Worm (Caenorhabditis elegans): ENCODE data around the gene str-249.

The str-249 gene

ce11 chrIV:7188030-7188429 lies 1.4 kb upstream of the str-249 start, which contains the start of gene C42D4.13:
Gene C42D4.13, minus strand, starts transcription at chrIV:7188130.
- TF ChIP-seq scrt-1 (GFP tag; IDR thresholded peaks at IDR 0.05), result no peak
- TF ChIP-seq aly-1 (tag; optimal IDR thresholded peaks at IDR 0.05), result no peak
- no peak for TF ChIP-seq tbx-11 (GFP tag; IDR thresholded peaks at IDR 0.05)
- TF ChIP-seq ceh-13 (GFP tag; optimal IDR thresholded peaks at IDR 0.05), result no peak
- TF ChIP-seq ets-7 (tag; optimal IDR thresholded peaks at IDR 0.05), result no peak
- no peak for TF ChIP-seq hmbx-1 (tag; optimal IDR thresholded peaks at IDR 0.05)
- no peak for TF ChIP-seq ceh-36 (tag; optimal IDR thresholded peaks at IDR 0.05)
- TF ChIP-seq tbx-37 (GFP tag; conservative IDR thresholded peaks at IDR 0.05), result no peak
- TF ChIP-seq B0310.2 (tag; optimal IDR thresholded peaks at IDR 0.05), result no peak
- TF ChIP-seq hmg-4 (GFP tag; optimal IDR thresholded peaks at IDR 0.05), result no peak
- TF ChIP-seq hnd-1 (tag; optimal IDR thresholded peaks at IDR 0.05), result no peak
- TF ChIP-seq tra-4 (tag; optimal IDR thresholded peaks at IDR 0.05), result no peak
- no peak for TF ChIP-seq F13C5.2 (tag; optimal IDR thresholded peaks at IDR 0.05)
- no peak for TF ChIP-seq pes-1 (GFP tag; IDR thresholded peaks at IDR 0.05)
- no peak for TF ChIP-seq sea-1 (GFP tag; conservative IDR thresholded peaks at IDR 0.05)
- no peak for TF ChIP-seq ama-1 (optimal IDR thresholded peaks at IDR 0.05)
- no peak for TF ChIP-seq flt-1 (GFP tag; IDR thresholded peaks at IDR 0.05)

DNA sequence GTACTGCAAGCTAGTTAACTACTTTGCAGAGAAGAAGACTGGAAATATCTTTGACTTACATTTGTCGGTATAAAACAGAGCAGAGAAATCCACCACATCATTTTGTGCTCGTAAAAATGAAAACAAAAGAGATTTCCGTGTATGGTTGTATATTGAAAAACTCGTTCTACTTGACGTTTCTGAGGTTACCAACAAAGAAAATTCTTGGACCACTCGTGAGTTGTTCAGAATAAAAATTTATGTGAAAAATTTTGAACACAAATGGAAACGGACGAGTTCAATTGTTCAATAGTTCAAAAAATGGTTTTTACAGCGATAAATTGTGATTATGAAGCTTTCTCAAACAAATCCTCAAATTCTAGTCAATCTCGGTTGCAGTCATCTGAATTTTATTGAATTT lies 2.1 kb downstream of the str-249 start, which contains the start of gene clec-179:
Gene clec-179, minus strand, starts transcription at position 101 of the 400 bp plus-strand sequence.
- no peak for TF ChIP-seq B0310.2 (tag; optimal IDR thresholded peaks at IDR 0.05)
- TF ChIP-seq tra-4 (tag; optimal IDR thresholded peaks at IDR 0.05), result no peak
- TF ChIP-seq ceh-13 (GFP tag; optimal IDR thresholded peaks at IDR 0.05), result no peak
- TF ChIP-seq ets-7 (tag; optimal IDR thresholded peaks at IDR 0.05), result no peak
- no peak for TF ChIP-seq aly-1 (tag; optimal IDR thresholded peaks at IDR 0.05)
- no peak for TF ChIP-seq pes-1 (GFP tag; IDR thresholded peaks at IDR 0.05)
- no peak for TF ChIP-seq tbx-37 (GFP tag; conservative IDR thresholded peaks at IDR 0.05)
- no peak for TF ChIP-seq hmbx-1 (tag; optimal IDR thresholded peaks at IDR 0.05)
- no peak for TF ChIP-seq hmg-4 (GFP tag; optimal IDR thresholded peaks at IDR 0.05)
- no peak for TF ChIP-seq flt-1 (GFP tag; IDR thresholded peaks at IDR 0.05)
- no peak for TF ChIP-seq sea-1 (GFP tag; conservative IDR thresholded peaks at IDR 0.05)
- TF ChIP-seq scrt-1 (GFP tag; IDR thresholded peaks at IDR 0.05), result no peak

DNA sequence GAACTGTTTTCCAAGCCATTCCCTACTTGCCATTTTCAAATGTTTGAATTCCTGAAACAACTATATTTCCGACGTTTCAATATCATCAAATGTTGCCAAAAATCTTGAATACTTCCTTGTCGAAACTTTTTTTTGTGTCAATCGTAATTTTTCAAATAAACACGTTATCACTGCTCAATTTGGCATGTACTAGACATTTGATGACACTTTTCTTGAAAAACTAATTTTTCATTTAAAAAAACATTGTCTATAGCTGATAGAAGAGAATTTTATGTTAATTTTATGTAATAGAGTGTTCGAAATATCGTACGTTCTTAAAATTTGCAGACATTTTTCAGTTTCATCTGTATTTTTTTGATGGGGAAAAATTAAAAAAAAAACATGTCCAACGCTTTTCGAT lies 3.8 kb downstream of the str-249 start:
- TF ChIP-seq tbx-37 (GFP tag; conservative IDR thresholded peaks at IDR 0.05) (no peak), hmbx-1 (tag; optimal IDR thresholded peaks at IDR 0.05) (no peak), F13C5.2 (tag; optimal IDR thresholded peaks at IDR 0.05) (no peak), aly-1 (tag; optimal IDR thresholded peaks at IDR 0.05) (no peak), pes-1 (GFP tag; IDR thresholded peaks at IDR 0.05) (no peak), tra-4 (tag; optimal IDR thresholded peaks at IDR 0.05) (no peak), hmg-4 (GFP tag; optimal IDR thresholded peaks at IDR 0.05) (no peak), ceh-13 (GFP tag; optimal IDR thresholded peaks at IDR 0.05) (no peak), ceh-36 (tag; optimal IDR thresholded peaks at IDR 0.05) (no peak), scrt-1 (GFP tag; IDR thresholded peaks at IDR 0.05) (no peak), sea-1 (GFP tag; conservative IDR thresholded peaks at IDR 0.05) (no peak), hnd-1 (tag; optimal IDR thresholded peaks at IDR 0.05) (no peak), ets-7 (tag; optimal IDR thresholded peaks at IDR 0.05) (no peak), tbx-11 (GFP tag; IDR thresholded peaks at IDR 0.05) (no peak), ama-1 (optimal IDR thresholded peaks at IDR 0.05) (no peak), B0310.2 (tag; optimal IDR thresholded peaks at IDR 0.05) (no peak), flt-1 (GFP tag; IDR thresholded peaks at IDR 0.05) (no peak)

DNA sequence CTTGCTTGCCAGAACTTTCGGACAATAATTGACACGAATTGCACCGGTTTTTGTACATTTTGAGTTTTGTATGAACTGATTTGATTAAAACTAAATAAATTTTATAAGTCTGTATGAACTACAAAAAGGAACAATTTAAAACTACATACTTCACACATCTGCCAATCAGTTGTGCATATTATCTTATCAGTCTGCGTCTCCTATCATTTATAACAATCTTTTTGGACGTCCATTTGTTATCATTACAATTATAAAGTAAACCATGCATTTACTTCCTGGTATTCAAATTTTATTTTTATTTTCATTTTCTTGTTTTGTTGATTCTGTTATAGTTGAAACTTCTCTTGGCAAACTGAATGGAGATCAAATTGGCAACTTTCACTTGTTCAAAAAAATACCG lies 6.4 kb downstream of the str-249 start, which contains the start of gene cest-10:
Gene cest-10, plus strand, starts transcription at position 254 of the 400 bp plus-strand sequence.
- TF ChIP-seq hmbx-1 (tag; optimal IDR thresholded peaks at IDR 0.05), result no peak
- no peak for TF ChIP-seq ama-1 (optimal IDR thresholded peaks at IDR 0.05)
- TF ChIP-seq aly-1 (tag; optimal IDR thresholded peaks at IDR 0.05), result no peak

ce11 chrIV:7178942-7179341 lies 7.7 kb downstream of the str-249 start, which contains the start of gene C42D4.3:
Gene C42D4.3, plus strand, starts transcription at chrIV:7179239.
- TF ChIP-seq ceh-13 (GFP tag; optimal IDR thresholded peaks at IDR 0.05) (no peak), B0310.2 (tag; optimal IDR thresholded peaks at IDR 0.05) (no peak), ama-1 (optimal IDR thresholded peaks at IDR 0.05) (no peak), F13C5.2 (tag; optimal IDR thresholded peaks at IDR 0.05) (no peak), ets-7 (tag; optimal IDR thresholded peaks at IDR 0.05) (no peak), hnd-1 (tag; optimal IDR thresholded peaks at IDR 0.05) (no peak), sea-1 (GFP tag; conservative IDR thresholded peaks at IDR 0.05) (no peak), tbx-37 (GFP tag; conservative IDR thresholded peaks at IDR 0.05) (no peak), tbx-11 (GFP tag; IDR thresholded peaks at IDR 0.05) (no peak), aly-1 (tag; optimal IDR thresholded peaks at IDR 0.05) (no peak), hmbx-1 (tag; optimal IDR thresholded peaks at IDR 0.05) (no peak), tra-4 (tag; optimal IDR thresholded peaks at IDR 0.05) (no peak), scrt-1 (GFP tag; IDR thresholded peaks at IDR 0.05) (no peak), hmg-4 (GFP tag; optimal IDR thresholded peaks at IDR 0.05) (no peak), flt-1 (GFP tag; IDR thresholded peaks at IDR 0.05) (no peak), ceh-36 (tag; optimal IDR thresholded peaks at IDR 0.05) (no peak), pes-1 (GFP tag; IDR thresholded peaks at IDR 0.05) (no peak)

- TF ChIP-seq flt-1 (GFP tag; IDR thresholded peaks at IDR 0.05), result no peak
- no peak for TF ChIP-seq hmg-4 (GFP tag; optimal IDR thresholded peaks at IDR 0.05)
- no peak for TF ChIP-seq ceh-13 (GFP tag; optimal IDR thresholded peaks at IDR 0.05)
- TF ChIP-seq hnd-1 (tag; optimal IDR thresholded peaks at IDR 0.05), result no peak
- TF ChIP-seq tbx-37 (GFP tag; conservative IDR thresholded peaks at IDR 0.05), result no peak
- no peak for TF ChIP-seq hmbx-1 (tag; optimal IDR thresholded peaks at IDR 0.05)
- TF ChIP-seq ets-7 (tag; optimal IDR thresholded peaks at IDR 0.05), result no peak
- no peak for TF ChIP-seq F13C5.2 (tag; optimal IDR thresholded peaks at IDR 0.05)
- no peak for TF ChIP-seq ama-1 (optimal IDR thresholded peaks at IDR 0.05)
- no peak for TF ChIP-seq tra-4 (tag; optimal IDR thresholded peaks at IDR 0.05)
These were observed 9.8 kb downstream of the str-249 start, which contains the start of gene str-44 for ce11 chrIV:7176887-7177286. Gene str-44, plus strand, starts transcription at chrIV:7177187.

DNA sequence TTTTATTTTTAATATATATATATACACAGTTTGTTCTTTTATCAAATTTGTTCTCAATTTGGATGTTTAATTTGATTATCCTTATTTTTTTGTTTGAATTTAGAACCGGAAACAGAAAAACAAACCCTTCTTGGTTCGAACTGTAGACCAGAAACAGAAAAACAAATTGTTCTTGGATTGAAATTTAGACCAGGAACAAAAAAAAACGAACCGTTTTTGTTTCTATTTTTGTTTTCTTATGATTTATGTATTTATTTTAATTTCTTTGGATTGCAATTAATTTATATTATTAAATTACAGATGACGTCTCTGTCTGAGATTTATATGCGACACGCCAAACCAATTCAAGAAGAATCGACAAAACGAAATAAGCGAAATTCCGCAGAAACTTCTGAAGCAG lies 11.3 kb downstream of the str-249 start, which contains the start of gene C42D4.19:
Gene C42D4.19, plus strand, starts transcription at position 301 of the 400 bp plus-strand sequence.
- TF ChIP-seq flt-1 (GFP tag; IDR thresholded peaks at IDR 0.05) (no peak), hmbx-1 (tag; optimal IDR thresholded peaks at IDR 0.05) (no peak), tbx-11 (GFP tag; IDR thresholded peaks at IDR 0.05) (no peak), tbx-37 (GFP tag; conservative IDR thresholded peaks at IDR 0.05) (no peak), ceh-13 (GFP tag; optimal IDR thresholded peaks at IDR 0.05) (no peak), tra-4 (tag; optimal IDR thresholded peaks at IDR 0.05) (no peak), ama-1 (optimal IDR thresholded peaks at IDR 0.05) (no peak), ceh-36 (tag; optimal IDR thresholded peaks at IDR 0.05) (no peak), hmg-4 (GFP tag; optimal IDR thresholded peaks at IDR 0.05) (no peak), F13C5.2 (tag; optimal IDR thresholded peaks at IDR 0.05) (no peak), aly-1 (tag; optimal IDR thresholded peaks at IDR 0.05) (no peak), pes-1 (GFP tag; IDR thresholded peaks at IDR 0.05) (no peak), sea-1 (GFP tag; conservative IDR thresholded peaks at IDR 0.05) (no peak), scrt-1 (GFP tag; IDR thresholded peaks at IDR 0.05) (no peak), ets-7 (tag; optimal IDR thresholded peaks at IDR 0.05) (no peak), B0310.2 (tag; optimal IDR thresholded peaks at IDR 0.05) (no peak), hnd-1 (tag; optimal IDR thresholded peaks at IDR 0.05) (no peak)
